Worm (Caenorhabditis elegans) whole organism, early embryonic: ENCODE measurements around the gene R05F9.9.

Source experiments
- B0310.2 ChIP-seq: sonication (generic microtip); optimal IDR thresholded peaks from 2 replicates; lab custom pipeline; 2016; ENCODE audit warnings: mild to moderate bottlenecking, missing genetic modification characterization, missing compliant biosample characterization
- F13C5.2 ChIP-seq: sonication (generic microtip); optimal IDR thresholded peaks from 2 replicates; lab custom pipeline; 2017; ENCODE audit warnings: mild to moderate bottlenecking, missing genetic modification characterization, inconsistent platforms, missing compliant biosample characterization
- aly-1 ChIP-seq: sonication (generic microtip); optimal IDR thresholded peaks from 2 replicates; lab custom pipeline; 2016; ENCODE audit warnings: missing genetic modification characterization, missing compliant biosample characterization
- ama-1 ChIP-seq: fragments of 150-350 bp; optimal IDR thresholded peaks from 2 replicates; lab custom pipeline; 2014
- ceh-13 ChIP-seq: fragments of 200-800 bp; sonication (Bioruptor generic); optimal IDR thresholded peaks from 2 replicates; lab custom pipeline; 2018; ENCODE audit warnings: mild to moderate bottlenecking, missing genetic modification characterization, missing compliant biosample characterization
- ceh-36 ChIP-seq: sonication (generic microtip); optimal IDR thresholded peaks from 2 replicates; lab custom pipeline; 2016; ENCODE audit warnings: missing genetic modification characterization, inconsistent platforms, missing compliant biosample characterization
- ets-7 ChIP-seq: sonication (generic microtip); optimal IDR thresholded peaks from 2 replicates; lab custom pipeline; 2016; ENCODE audit warnings: missing genotype, missing genetic modification characterization, missing compliant biosample characterization
- flt-1 ChIP-seq: fragments of 200-800 bp; sonication (Bioruptor generic); IDR thresholded peaks from 2 replicates; pipeline ENCODE4 v1.3.6; 2022; ENCODE audit warnings: missing genetic modification characterization, missing compliant biosample characterization
- hmbx-1 ChIP-seq: sonication (generic microtip); optimal IDR thresholded peaks from 2 replicates; lab custom pipeline; 2016; ENCODE audit warnings: mild to moderate bottlenecking, missing genetic modification characterization, missing compliant biosample characterization
- hmg-4 ChIP-seq: fragments of 200-800 bp; sonication (Bioruptor generic); optimal IDR thresholded peaks from 2 replicates; lab custom pipeline; 2018; ENCODE audit warnings: mild to moderate bottlenecking, missing genetic modification characterization, missing compliant biosample characterization
- hnd-1 ChIP-seq: sonication (generic microtip); optimal IDR thresholded peaks from 2 replicates; lab custom pipeline; 2016; ENCODE audit warnings: missing genetic modification characterization, missing compliant biosample characterization
- pes-1 ChIP-seq: fragments of 200-800 bp; sonication (Bioruptor generic); IDR thresholded peaks from 2 replicates; pipeline ENCODE4 v1.3.6; 2022; ENCODE audit warnings: missing genetic modification reagents, missing genetic modification characterization, missing compliant biosample characterization
- scrt-1 ChIP-seq: fragments of 200-800 bp; sonication (Bioruptor generic); IDR thresholded peaks from 2 replicates; pipeline ENCODE4 v1.3.6; 2022; ENCODE audit warnings: missing genetic modification characterization, missing compliant biosample characterization
- sea-1 ChIP-seq: fragments of 200-800 bp; sonication (Bioruptor generic); conservative IDR thresholded peaks from 2 replicates; pipeline ENCODE4 v1.3.6; 2022; ENCODE audit warnings: missing genetic modification characterization, missing compliant biosample characterization
- tbx-11 ChIP-seq: fragments of 200-800 bp; sonication (Bioruptor generic); IDR thresholded peaks from 2 replicates; pipeline ENCODE4 v1.3.6; 2022; ENCODE audit warnings: missing genetic modification characterization, missing compliant biosample characterization
- tbx-37 ChIP-seq: fragments of 200-800 bp; sonication (Bioruptor generic); conservative IDR thresholded peaks from 2 replicates; pipeline ENCODE4 v1.3.6; 2022; ENCODE audit warnings: missing genetic modification reagents, missing genetic modification characterization, missing compliant biosample characterization
- tra-4 ChIP-seq: sonication (generic microtip); optimal IDR thresholded peaks from 2 replicates; lab custom pipeline; 2017; ENCODE audit warnings: missing genetic modification characterization, missing compliant biosample characterization

Gene R05F9.9

ce11 chrII:4882498-4882897 is 19.4 kb downstream of the R05F9.9 start:
- TF ChIP-seq tbx-37 (GFP tag; lab: Robert Waterston, UW) (no peak), hmg-4 (GFP tag; lab: Kevin White, UChicago) (no peak), scrt-1 (no peak), hmbx-1 (no peak), pes-1 (no peak), tbx-11 (no peak), ceh-36 (tag; lab: Kevin White, UChicago) (no peak)

ce11 chrII:4881727-4882126 is 20.2 kb downstream of the R05F9.9 start, which contains the start of gene gst-7:
TSS of gene gst-7 (plus strand) at chrII:4882062.
- no peak for TF ChIP-seq tbx-11
- TF ChIP-seq flt-1 = no peak
- no peak for TF ChIP-seq tra-4 (tag; lab: Kevin White, UChicago)

ce11 chrII:4879629-4880028 is 22.3 kb downstream of the R05F9.9 start, which contains the start of gene gst-6:
TSS of gene gst-6 (plus strand) at chrII:4879891.
- no peak for TF ChIP-seq tbx-11
- TF ChIP-seq ama-1 (lab: Kevin White, UChicago) = no peak
- no peak for TF ChIP-seq tbx-37 (GFP tag; lab: Robert Waterston, UW)
- TF ChIP-seq ceh-36 (tag; lab: Kevin White, UChicago) = no peak
- TF ChIP-seq hmbx-1 = no peak
- no peak for TF ChIP-seq F13C5.2 (tag; lab: Kevin White, UChicago)
- no peak for TF ChIP-seq pes-1
- TF ChIP-seq hnd-1 (tag; lab: Kevin White, UChicago) = no peak
- no peak for TF ChIP-seq tra-4 (tag; lab: Kevin White, UChicago)
- no peak for TF ChIP-seq hmg-4 (GFP tag; lab: Kevin White, UChicago)
- TF ChIP-seq sea-1 = no peak
- no peak for TF ChIP-seq flt-1

ce11 chrII:4876091-4876490 is 25.8 kb downstream of the R05F9.9 start, which contains the start of gene F11G11.13:
TSS of gene F11G11.13 (minus strand) at chrII:4876179.
- TF ChIP-seq scrt-1 (no peak), tbx-11 (no peak), ama-1 (lab: Kevin White, UChicago) (no peak), tra-4 (tag; lab: Kevin White, UChicago) (no peak), sea-1 (no peak), ceh-13 (GFP tag; lab: Kevin White, UChicago) (no peak), F13C5.2 (tag; lab: Kevin White, UChicago) (no peak), tbx-37 (GFP tag; lab: Robert Waterston, UW) (no peak)

ce11 chrII:4874335-4874861 is 27.5 kb downstream of the R05F9.9 start, which contains the start of gene F11G11.15:
TSS of gene F11G11.15 (plus strand) at chrII:4874845.
- TF ChIP-seq hmg-4 (GFP tag; lab: Kevin White, UChicago) (no peak), aly-1 (tag; lab: Kevin White, UChicago) (no peak), tra-4 (tag; lab: Kevin White, UChicago) (no peak), ceh-36 (tag; lab: Kevin White, UChicago) (no peak), hnd-1 (tag; lab: Kevin White, UChicago) (no peak), sea-1 (no peak), F13C5.2 (tag; lab: Kevin White, UChicago) (no peak), tbx-11 (no peak), scrt-1 (no peak), ceh-13 (GFP tag; lab: Kevin White, UChicago) (no peak), flt-1 (no peak), pes-1 (no peak), B0310.2 (tag; lab: Kevin White, UChicago) (no peak), ets-7 (tag; lab: Kevin White, UChicago) (no peak), hmbx-1 (no peak), ama-1 (lab: Kevin White, UChicago) (no peak), tbx-37 (GFP tag; lab: Robert Waterston, UW) (no peak)

- TF ChIP-seq pes-1 = no peak
These were observed 28.9 kb downstream of the R05F9.9 start, which contains the start of gene col-73 for ce11 chrII:4873029-4873428. TSS of gene col-73 (minus strand) at chrII:4873129.

ce11 chrII:4872359-4872758 is 29.5 kb downstream of the R05F9.9 start:
- TF ChIP-seq sea-1 = 0 out of 2 replicates have a peak, but pooled peaks have one; percentile 24

ce11 chrII:4871834-4872233 is 30.1 kb downstream of the R05F9.9 start:
- no peak for TF ChIP-seq hmg-4 (GFP tag; lab: Kevin White, UChicago)
- no peak for TF ChIP-seq tra-4 (tag; lab: Kevin White, UChicago)
- no peak for TF ChIP-seq ets-7 (tag; lab: Kevin White, UChicago)
- TF ChIP-seq tbx-37 (GFP tag; lab: Robert Waterston, UW) = no peak
- TF ChIP-seq scrt-1 = no peak
- TF ChIP-seq hmbx-1 = no peak
- TF ChIP-seq flt-1 = no peak
- no peak for TF ChIP-seq hnd-1 (tag; lab: Kevin White, UChicago)
- no peak for TF ChIP-seq pes-1
- no peak for TF ChIP-seq sea-1
- no peak for TF ChIP-seq ceh-36 (tag; lab: Kevin White, UChicago)
- no peak for TF ChIP-seq B0310.2 (tag; lab: Kevin White, UChicago)
- no peak for TF ChIP-seq tbx-11
- no peak for TF ChIP-seq F13C5.2 (tag; lab: Kevin White, UChicago)
- no peak for TF ChIP-seq ceh-13 (GFP tag; lab: Kevin White, UChicago)
- TF ChIP-seq ama-1 (lab: Kevin White, UChicago) = no peak
- TF ChIP-seq aly-1 (tag; lab: Kevin White, UChicago) = no peak

- no peak for TF ChIP-seq aly-1 (tag; lab: Kevin White, UChicago)
- no peak for TF ChIP-seq tbx-37 (GFP tag; lab: Robert Waterston, UW)
- no peak for TF ChIP-seq ceh-36 (tag; lab: Kevin White, UChicago)
- TF ChIP-seq flt-1 = no peak
- TF ChIP-seq ets-7 (tag; lab: Kevin White, UChicago) = no peak
- TF ChIP-seq ceh-13 (GFP tag; lab: Kevin White, UChicago) = no peak
- TF ChIP-seq pes-1 = no peak
- no peak for TF ChIP-seq hnd-1 (tag; lab: Kevin White, UChicago)
- TF ChIP-seq scrt-1 = no peak
- no peak for TF ChIP-seq ama-1 (lab: Kevin White, UChicago)
- no peak for TF ChIP-seq tra-4 (tag; lab: Kevin White, UChicago)
- no peak for TF ChIP-seq sea-1
- TF ChIP-seq hmg-4 (GFP tag; lab: Kevin White, UChicago) = no peak
- no peak for TF ChIP-seq B0310.2 (tag; lab: Kevin White, UChicago)
- no peak for TF ChIP-seq F13C5.2 (tag; lab: Kevin White, UChicago)
These were observed 31.2 kb downstream of the R05F9.9 start, which contains the start of gene col-20 for ce11 chrII:4870691-4871090. TSS of gene col-20 (minus strand) at chrII:4870791.
